Worm (Caenorhabditis elegans) whole organism, L4 larva: Measurements from ENCODE around the gene ZK938.12.

Experiments
- F10B5.3 ChIP-seq: sonication (generic microtip); optimal IDR thresholded peaks from 2 replicates; lab custom pipeline; 2016; ENCODE audit warnings: mild to moderate bottlenecking, missing genetic modification characterization, missing compliant biosample characterization
- F26F4.8 ChIP-seq: fragments of 200-800 bp; sonication (Bioruptor generic); conservative IDR thresholded peaks from 2 replicates; pipeline ENCODE4 v1.3.6; 2022; ENCODE audit warnings: missing genetic modification characterization, missing compliant biosample characterization
- aha-1 ChIP-seq: fragments of 150-350 bp; peaks from one replicate; lab custom pipeline; 2014; ENCODE audit warnings: missing biosample characterization, missing genetic modification characterization
- attf-4 ChIP-seq: sonication (generic microtip); optimal IDR thresholded peaks from 3 replicates; lab custom pipeline; 2017; ENCODE audit warnings: missing biosample characterization, missing genetic modification characterization
- ceh-32 ChIP-seq: sonication (generic microtip); optimal IDR thresholded peaks from 2 replicates; lab custom pipeline; 2016; ENCODE audit warnings: mild to moderate bottlenecking, missing genetic modification characterization, missing compliant biosample characterization; ENCODE audit not compliant: poor library complexity
- ceh-44 ChIP-seq: fragments of 200-800 bp; sonication (Bioruptor generic); IDR thresholded peaks from 2 replicates; pipeline ENCODE4 v1.3.6; 2022; ENCODE audit warnings: missing genetic modification reagents, missing genetic modification characterization, missing compliant biosample characterization
- ces-1 ChIP-seq: fragments of 150-350 bp; sonication (generic microtip); optimal IDR thresholded peaks from 4 replicates; lab custom pipeline; 2014; ENCODE audit warnings: missing biosample characterization, missing genetic modification reagents, missing genetic modification characterization
- daf-8 ChIP-seq: fragments of 200-800 bp; sonication (Bioruptor generic); IDR thresholded peaks from 2 replicates; pipeline ENCODE4 v1.3.6; 2022; ENCODE audit warnings: missing genetic modification characterization, missing compliant biosample characterization
- dmd-8 ChIP-seq: fragments of 200-800 bp; sonication (Bioruptor generic); IDR thresholded peaks from 2 replicates; pipeline ENCODE4 v1.3.6; 2022; ENCODE audit warnings: missing genetic modification characterization, missing compliant biosample characterization
- dmd-9 ChIP-seq: fragments of 200-800 bp; sonication (Bioruptor generic); IDR thresholded peaks from 2 replicates; pipeline ENCODE4 v1.3.6; 2022; ENCODE audit warnings: missing genetic modification reagents, missing genetic modification characterization, missing compliant biosample characterization
- dve-1 ChIP-seq: sonication (generic microtip); optimal IDR thresholded peaks from 2 replicates; lab custom pipeline; 2017; ENCODE audit warnings: antibody characterized with exemption, mild to moderate bottlenecking, missing genetic modification characterization, missing compliant biosample characterization; ENCODE audit not compliant: insufficient read depth
- egl-27 ChIP-seq: sonication (generic microtip); optimal IDR thresholded peaks from 3 replicates; lab custom pipeline; 2017; ENCODE audit warnings: missing biosample characterization, missing genetic modification reagents, missing genetic modification characterization
- hlh-30 ChIP-seq: sonication (generic microtip); optimal IDR thresholded peaks from 2 replicates; lab custom pipeline; 2017; ENCODE audit warnings: antibody characterized with exemption, mild to moderate bottlenecking, missing genetic modification characterization, missing compliant biosample characterization; ENCODE audit not compliant: insufficient read depth
- hmg-1.1 ChIP-seq: fragments of 200-800 bp; sonication (Bioruptor generic); IDR thresholded peaks from 2 replicates; pipeline ENCODE4 v1.3.6; 2022; ENCODE audit warnings: missing genetic modification reagents, missing genetic modification characterization, missing compliant biosample characterization
- lim-7 ChIP-seq: fragments of 200-800 bp; sonication (Bioruptor generic); IDR thresholded peaks from 2 replicates; pipeline ENCODE4 v1.3.6; 2022; ENCODE audit warnings: missing genetic modification characterization, missing compliant biosample characterization
- lin-1 ChIP-seq: fragments of 200-800 bp; sonication (Bioruptor generic); IDR thresholded peaks from 2 replicates; pipeline ENCODE4 v1.3.6; 2022; ENCODE audit warnings: missing genetic modification reagents, missing genetic modification characterization, missing compliant biosample characterization
- lin-29 ChIP-seq: fragments of 200-800 bp; sonication (Bioruptor generic); IDR thresholded peaks from 2 replicates; pipeline ENCODE4 v1.3.6; 2022; ENCODE audit warnings: missing genetic modification reagents, missing genetic modification characterization, missing compliant biosample characterization
- lsy-2 ChIP-seq, 2 experiments: fragments of 150-350 bp in 1 of 2; sonication (generic microtip) in 1 of 2; optimal IDR thresholded peaks; 2 replicates each; lab custom pipeline; 2014 to 2017; ENCODE audit warnings: missing biosample characterization in 2 of 2, missing genetic modification characterization in 2 of 2
- mdl-1 ChIP-seq, 2 experiments: fragments of 150-350 bp in 1 of 2; sonication (generic microtip) in 1 of 2; optimal IDR thresholded peaks; 2 replicates each; lab custom pipeline; 2014 to 2017; ENCODE audit warnings: missing biosample characterization in 2 of 2, missing genetic modification characterization in 2 of 2
- mdt-29 ChIP-seq: fragments of 200-800 bp; sonication (Bioruptor generic); IDR thresholded peaks from 2 replicates; pipeline ENCODE4 v1.3.6; 2022; ENCODE audit warnings: missing genetic modification reagents, missing genetic modification characterization, missing compliant biosample characterization
- nhr-102 ChIP-seq: sonication (generic microtip); optimal IDR thresholded peaks from 2 replicates; lab custom pipeline; 2016; ENCODE audit warnings: mild to moderate bottlenecking, missing genetic modification characterization, moderate library complexity, missing compliant biosample characterization
- nhr-28 ChIP-seq: fragments of 150-350 bp; optimal IDR thresholded peaks from 2 replicates; lab custom pipeline; 2014; ENCODE audit warnings: missing biosample characterization, missing genetic modification characterization
- nhr-77 ChIP-seq: fragments of 150-350 bp; optimal IDR thresholded peaks from 2 replicates; lab custom pipeline; 2014; ENCODE audit warnings: missing biosample characterization, missing genetic modification characterization
- pha-4 ChIP-seq, 2 experiments: fragments of 150-350 bp in 1 of 2; fragments of 200-800 bp in 1 of 2; sonication (Bioruptor generic) in 1 of 2; IDR thresholded peaks in 1 of 2; optimal IDR thresholded peaks in 1 of 2; 2 replicates each; pipeline versions ENCODE4 v1.3.6 to Lab custom; 2014 to 2022; ENCODE audit warnings: missing genetic modification characterization in 2 of 2, missing genetic modification reagents in 2 of 2, missing biosample characterization in 1 of 2, missing compliant biosample characterization in 1 of 2
- pqm-1 ChIP-seq: sonication (generic microtip); optimal IDR thresholded peaks from 2 replicates; lab custom pipeline; 2017; ENCODE audit warnings: missing biosample characterization, missing genetic modification characterization
- saeg-2 ChIP-seq: fragments of 200-800 bp; sonication (Bioruptor generic); IDR thresholded peaks from 2 replicates; pipeline ENCODE4 v1.3.6; 2022; ENCODE audit warnings: missing genetic modification reagents, missing genetic modification characterization, missing compliant biosample characterization
- snpc-1.2 ChIP-seq: fragments of 200-800 bp; sonication (Bioruptor generic); IDR thresholded peaks from 2 replicates; pipeline ENCODE4 v1.3.6; 2022; ENCODE audit warnings: missing genetic modification reagents, missing genetic modification characterization, missing compliant biosample characterization
- spr-1 ChIP-seq: sonication (generic microtip); optimal IDR thresholded peaks from 2 replicates; lab custom pipeline; 2016; ENCODE audit warnings: mild to moderate bottlenecking, missing genetic modification characterization, missing compliant biosample characterization
- tra-1 ChIP-seq: fragments of 200-800 bp; sonication (Bioruptor generic); IDR thresholded peaks from 2 replicates; pipeline ENCODE4 v1.3.6; 2022; ENCODE audit warnings: missing genetic modification reagents, missing genetic modification characterization, missing compliant biosample characterization
- unc-62 ChIP-seq, 3 experiments: fragments of 150-350 bp in 1 of 3; sonication (generic microtip); optimal IDR thresholded peaks in 2 of 3; peaks in 1 of 3; 1 replicate in 1 of 3; 2 replicates in 2 of 3; lab custom pipeline; 2014 to 2017; ENCODE audit warnings: missing biosample characterization in 3 of 3, missing genetic modification characterization in 3 of 3, missing genetic modification reagents in 3 of 3, missing genotype in 1 of 3
- zfp-3 ChIP-seq: fragments of 200-800 bp; sonication (Bioruptor generic); conservative IDR thresholded peaks from 2 replicates; pipeline ENCODE4 v1.3.6; 2022; ENCODE audit warnings: missing genetic modification reagents, missing genetic modification characterization, missing compliant biosample characterization
- zip-11 ChIP-seq: fragments of 200-800 bp; sonication (Bioruptor generic); IDR thresholded peaks from 2 replicates; pipeline ENCODE4 v1.3.6; 2022; ENCODE audit warnings: missing genetic modification characterization, missing compliant biosample characterization
- zip-2 ChIP-seq: fragments of 150-350 bp; optimal IDR thresholded peaks from 2 replicates; lab custom pipeline; 2014; ENCODE audit warnings: missing biosample characterization, missing genetic modification characterization

ZK938.12 gene

DNA sequence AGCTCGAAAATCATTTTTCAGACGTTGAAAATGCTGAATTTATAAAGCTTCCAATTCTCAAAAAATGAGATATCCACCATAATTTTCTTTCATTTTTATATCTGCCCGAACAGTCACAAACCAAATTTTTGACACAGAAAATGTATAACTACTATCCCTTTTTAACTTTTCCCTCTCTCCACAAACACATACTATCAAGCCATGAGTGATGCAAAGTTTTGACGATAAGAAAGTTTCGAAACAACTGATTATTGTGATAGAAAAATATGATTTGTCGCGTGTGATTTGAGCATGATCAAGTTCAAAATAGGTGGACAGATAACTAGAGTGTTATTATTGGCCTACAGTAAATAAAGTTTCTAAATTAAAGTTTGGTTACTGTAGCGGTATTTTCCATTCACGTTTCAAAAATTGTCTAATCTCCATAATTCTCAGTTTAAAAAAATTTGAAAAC lies 23.6 kb upstream of the ZK938.12 start, which contains the start of gene cyp-13A8 (continued):
- TF ChIP-seq lin-29 (GFP tag; lab: Robert Waterston, UW), result no peak
- no peak for TF ChIP-seq lim-7 (GFP tag; lab: Robert Waterston, UW)
- TF ChIP-seq dmd-8 (GFP tag; lab: Robert Waterston, UW), result no peak
- peak; percentile 68 for TF ChIP-seq dve-1 (tag; lab: Kevin White, UChicago)
- TF ChIP-seq lsy-2 (tag; optimal IDR thresholded peaks at IDR 0.05; lab: Kevin White, UChicago), result no peak
- TF ChIP-seq pqm-1, result peak; percentile 91
- TF ChIP-seq zip-11 (GFP tag; lab: Robert Waterston, UW), result no peak
- no peak for TF ChIP-seq snpc-1.2 (GFP tag; lab: Robert Waterston, UW)
- TF ChIP-seq zfp-3 (GFP tag; lab: Robert Waterston, UW), result no peak
- no peak for TF ChIP-seq egl-27 (tag; lab: Kevin White, UChicago)
- TF ChIP-seq attf-4 (tag; lab: Kevin White, UChicago), result no peak
- TF ChIP-seq mdt-29 (GFP tag; lab: Robert Waterston, UW), result no peak
- TF ChIP-seq F26F4.8 (GFP tag; lab: Robert Waterston, UW), result no peak
- TF ChIP-seq spr-1 (tag; lab: Kevin White, UChicago), result no peak
- peak in 1 of 2 experiments; percentile 21 for TF ChIP-seq unc-62 (GFP tag; optimal IDR thresholded peaks at IDR 0.05 in 1 of 2; lab: Kevin White, UChicago)
- no peak for TF ChIP-seq unc-62 (tag; optimal IDR thresholded peaks at IDR 0.05; lab: Kevin White, UChicago)
- no peak for TF ChIP-seq lin-1 (GFP tag; lab: Robert Waterston, UW)
- TF ChIP-seq F10B5.3 (tag; lab: Kevin White, UChicago), result no peak
- peak; percentile 93 for TF ChIP-seq nhr-102
- no peak for TF ChIP-seq pha-4 (GFP tag; IDR thresholded peaks at IDR 0.05; lab: Robert Waterston, UW)
- no peak for TF ChIP-seq pha-4 (tag; optimal IDR thresholded peaks at IDR 0.05; lab: Kevin White, UChicago)
- peak; percentile 1 for TF ChIP-seq nhr-77 (tag; lab: Kevin White, UChicago)
- TF ChIP-seq nhr-28 (tag; lab: Kevin White, UChicago), result peak; percentile 78
- TF ChIP-seq tra-1 (GFP tag; lab: Robert Waterston, UW), result 0 out of 2 replicates have a peak, but pooled peaks have one; percentile 29
- TF ChIP-seq ceh-44, result no peak

DNA sequence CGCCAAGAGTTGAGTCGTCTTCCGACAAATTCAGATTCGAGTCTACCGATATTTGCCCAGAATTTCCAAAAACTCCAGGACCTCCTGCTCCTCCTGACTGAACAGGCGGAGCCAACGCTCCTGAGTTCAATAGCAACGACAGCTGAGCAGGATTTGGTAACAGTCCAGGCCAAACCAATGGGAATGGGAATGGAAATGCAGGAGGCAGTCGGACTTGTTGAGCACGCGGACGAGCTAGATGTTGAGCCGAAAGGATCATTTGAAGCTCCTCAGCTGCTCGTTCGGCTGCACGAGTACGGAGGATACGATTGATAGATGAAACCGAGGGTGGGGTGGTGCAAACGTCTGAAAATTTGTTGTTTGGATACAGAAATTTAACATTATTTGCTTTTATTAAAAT lies 4.2 kb upstream of the ZK938.12 start:
- peak; percentile 56 for TF ChIP-seq aha-1 (tag; lab: Kevin White, UChicago)
- TF ChIP-seq dmd-9 (GFP tag; lab: Robert Waterston, UW), result no peak
- TF ChIP-seq daf-8 (GFP tag; lab: Robert Waterston, UW), result no peak
- no peak for TF ChIP-seq zip-2 (tag; lab: Kevin White, UChicago)
- no peak for TF ChIP-seq saeg-2

DNA sequence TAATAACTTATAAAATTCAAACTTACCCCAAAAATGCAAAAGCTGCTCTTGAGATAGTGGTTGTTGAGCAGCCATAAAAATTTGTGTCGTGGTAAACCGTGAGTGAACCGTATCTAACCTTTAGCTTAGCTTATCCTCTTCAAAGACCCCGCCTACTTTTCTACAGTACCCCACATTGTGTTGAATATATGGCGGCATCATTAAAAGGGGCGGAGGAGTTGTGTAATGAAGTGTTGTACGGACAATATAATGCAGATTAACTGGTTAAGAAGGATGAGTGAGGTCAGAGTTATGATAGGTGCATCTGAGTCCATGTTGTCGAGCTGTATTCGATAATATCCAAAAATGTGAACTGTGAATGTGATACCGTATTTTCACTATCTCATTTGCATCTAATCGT lies 3.3 kb upstream of the ZK938.12 start, which contains the start of gene eyg-1:
Gene eyg-1, minus strand, starts transcription at position 101 of the 400 bp plus-strand sequence.
- TF ChIP-seq hmg-1.1 (GFP tag; lab: Robert Waterston, UW), result no peak
- TF ChIP-seq hlh-30 (tag; lab: Kevin White, UChicago), result no peak
- peak; percentile 53 for TF ChIP-seq aha-1 (tag; lab: Kevin White, UChicago)

- TF ChIP-seq ceh-32 (tag; lab: Kevin White, UChicago) (no peak), mdl-1 (tag; optimal IDR thresholded peaks at IDR 0.05; lab: Kevin White, UChicago) (no peak), mdt-29 (GFP tag; lab: Robert Waterston, UW) (no peak), lin-29 (GFP tag; lab: Robert Waterston, UW) (no peak), lsy-2 (tag; optimal IDR thresholded peaks at IDR 0.05; lab: Kevin White, UChicago) (no peak), ces-1 (GFP tag; lab: Kevin White, UChicago) (no peak), daf-8 (GFP tag; lab: Robert Waterston, UW) (no peak)
Measured at ce11 chrII:9828502-9828901, 2.6 kb upstream of the ZK938.12 start.
